Fruit fly (Drosophila melanogaster): ENCODE data around the gene Rac1.

Rac1 gene

DNA sequence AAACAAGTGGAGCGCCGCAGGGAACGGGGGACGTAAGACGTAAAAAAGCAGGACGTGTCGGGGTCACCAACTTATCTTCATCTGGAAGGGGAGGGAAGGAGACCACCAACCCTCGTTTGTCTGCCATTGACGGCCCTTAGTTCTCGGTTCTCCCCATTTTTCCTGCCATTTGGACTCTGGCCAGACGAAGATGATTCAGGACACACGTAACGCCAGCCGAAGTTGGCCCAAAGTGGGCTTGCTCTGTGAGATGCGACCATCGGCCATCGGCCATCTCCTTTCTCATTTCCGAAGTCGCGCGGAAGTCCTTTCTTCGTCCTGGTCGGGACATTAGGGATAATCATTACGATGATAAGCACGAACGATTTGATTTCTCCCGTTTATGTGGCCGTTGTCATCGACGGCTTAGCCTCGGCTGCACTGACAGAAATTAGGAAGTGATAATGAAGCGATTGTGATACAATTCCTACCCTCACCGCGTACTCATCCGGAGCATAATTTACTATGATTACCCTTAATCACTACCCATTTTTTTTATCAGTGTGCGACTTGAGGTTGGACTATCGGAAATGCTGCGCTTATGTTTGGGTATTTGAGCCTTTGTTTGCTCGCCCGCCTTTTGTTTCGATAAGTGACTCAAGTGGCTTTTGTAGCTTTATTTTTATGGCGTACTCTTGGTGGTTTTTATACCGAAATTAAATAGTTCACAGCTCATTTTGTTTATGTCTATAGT is 21.4 kb downstream of the Rac1 start (continued):
- TF ChIP-seq NC2α (GFP tag; optimal IDR thresholded peaks at IDR 0.05), result no peak
- TF ChIP-seq fd3F (GFP tag; optimal IDR thresholded peaks at IDR 0.05), result no peak
- TF ChIP-seq nerfin-1 (tag; optimal IDR thresholded peaks at IDR 0.05), result no peak
- TF ChIP-seq CG4424 (GFP tag; optimal IDR thresholded peaks at IDR 0.05), result no peak
- no peak for TF ChIP-seq unc-4 (GFP tag; IDR thresholded peaks at IDR 0.05; ENCODE audit: partially characterized antibody)
- TF ChIP-seq CG7556 (GFP tag; optimal IDR thresholded peaks at IDR 0.05), result no peak
- TF ChIP-seq gt (GFP tag; IDR thresholded peaks at IDR 0.05), result no peak
- no peak for TF ChIP-seq fu2 (GFP tag; optimal IDR thresholded peaks at IDR 0.05)
- no peak for TF ChIP-seq CG17385 (GFP tag; optimal IDR thresholded peaks at IDR 0.05)
- TF ChIP-seq Fer2 (tag; optimal IDR thresholded peaks at IDR 0.05), result no peak
- no peak for TF ChIP-seq tx (GFP tag; optimal IDR thresholded peaks at IDR 0.05)
- TF ChIP-seq CG17361 (GFP tag; IDR thresholded peaks at IDR 0.05), result no peak
- no peak for TF ChIP-seq ewg (GFP tag; optimal IDR thresholded peaks at IDR 0.05)
- no peak for TF ChIP-seq dmrt11E (tag; optimal IDR thresholded peaks at IDR 0.05)
- no peak for TF ChIP-seq B-H1 (GFP tag; IDR thresholded peaks at IDR 0.05)
- no peak for TF ChIP-seq twi (tag; optimal IDR thresholded peaks at IDR 0.05)
- TF ChIP-seq CG8089 (GFP tag; optimal IDR thresholded peaks at IDR 0.05), result no peak
- no peak for TF ChIP-seq NC2β (GFP tag; optimal IDR thresholded peaks at IDR 0.05)
- no peak for TF ChIP-seq vvl (GFP tag; IDR thresholded peaks at IDR 0.05)
- no peak for TF ChIP-seq CG5180 (GFP tag; optimal IDR thresholded peaks at IDR 0.05)
- no peak for TF ChIP-seq pnt (GFP tag; optimal IDR thresholded peaks at IDR 0.05)
- no peak for TF ChIP-seq wek (GFP tag; optimal IDR thresholded peaks at IDR 0.05)
- no peak for TF ChIP-seq Usf (GFP tag; optimal IDR thresholded peaks at IDR 0.05)
- no peak for TF ChIP-seq Atf6 (GFP tag; IDR thresholded peaks at IDR 0.05)
- TF ChIP-seq NfI (GFP tag; optimal IDR thresholded peaks at IDR 0.05), result no peak
- TF ChIP-seq CG11723 (GFP tag; optimal IDR thresholded peaks at IDR 0.05), result no peak
- TF ChIP-seq Asciz (GFP tag; optimal IDR thresholded peaks at IDR 0.05), result no peak
- TF ChIP-seq CG2120 (GFP tag; optimal IDR thresholded peaks at IDR 0.05), result peak; percentile 13
- TF ChIP-seq dysf (GFP tag; IDR thresholded peaks at IDR 0.05), result no peak
- no peak for TF ChIP-seq scrt (GFP tag; optimal IDR thresholded peaks at IDR 0.05)
- peak; percentile 20; the same call in 1 of the 3 replicates for TF ChIP-seq row (GFP tag; IDR thresholded peaks at IDR 0.05)
- TF ChIP-seq slbo (GFP tag; IDR thresholded peaks at IDR 0.05), result peak; percentile 37; the same call in 1 of the 2 replicates

- TF ChIP-seq dysf (GFP tag; IDR thresholded peaks at IDR 0.05) (peak; percentile 28; the same call in 1 of the 3 replicates), Drgx (GFP tag; IDR thresholded peaks at IDR 0.05) (peak; percentile 26; the same call in 1 of the 2 replicates), Med (GFP tag) (peak; percentile 19), Max (GFP tag; optimal IDR thresholded peaks at IDR 0.05) (no peak), row (GFP tag; IDR thresholded peaks at IDR 0.05) (peak; percentile 30; the same call in 1 of the 3 replicates), lmd (GFP tag; IDR thresholded peaks at IDR 0.05) (0 out of 2 replicates have a peak, but pooled peaks have one; percentile 9), CG8290 (GFP tag; optimal IDR thresholded peaks at IDR 0.05) (no peak), CG8290 (tag; optimal IDR thresholded peaks at IDR 0.05) (peak in 1 of 2 experiments; percentile 12), en (GFP tag; optimal IDR thresholded peaks at IDR 0.05) (no peak), CG1603 (tag; optimal IDR thresholded peaks at IDR 0.05) (no peak), CG3847 (GFP tag; IDR thresholded peaks at IDR 0.05) (0 out of 2 replicates have a peak, but pooled peaks have one; percentile 16), CG2120 (GFP tag; optimal IDR thresholded peaks at IDR 0.05) (peak; percentile 17), CG32767 (GFP tag; IDR thresholded peaks at IDR 0.05) (no peak), ssp (GFP tag; IDR thresholded peaks at IDR 0.05) (0 out of 2 replicates have a peak, but pooled peaks have one; percentile 11)
Measured at dm6 chr3L:1279685-1280084, 22.8 kb downstream of the Rac1 start.

All from whole organism, embryonic.